Worm (Caenorhabditis elegans) whole organism, young adult: ENCODE data around the gene avr-15.

Experiments
- B0035.1 ChIP-seq: sonication (generic microtip); optimal IDR thresholded peaks from 2 replicates; lab custom pipeline; 2016; ENCODE audit warnings: missing genetic modification characterization, mild to moderate bottlenecking, missing compliant biosample characterization, missing genotype, missing genetic modification reagents
- B0261.1 ChIP-seq: sonication (generic microtip); optimal IDR thresholded peaks from 2 replicates; lab custom pipeline; 2016; ENCODE audit warnings: mild to moderate bottlenecking, missing genetic modification characterization, moderate library complexity, missing compliant biosample characterization
- B0336.3 ChIP-seq: fragments of 200-800 bp; sonication (Bioruptor generic); IDR thresholded peaks from 2 replicates; pipeline ENCODE4 v1.3.6; 2022; ENCODE audit warnings: missing genetic modification characterization, missing compliant biosample characterization
- C17E4.6 ChIP-seq: fragments of 200-800 bp; sonication (Bioruptor generic); IDR thresholded peaks from 2 replicates; pipeline ENCODE4 v1.3.6; 2022; ENCODE audit warnings: missing genetic modification reagents, missing genetic modification characterization, missing compliant biosample characterization
- D2030.7 ChIP-seq: fragments of 200-800 bp; sonication (Bioruptor generic); IDR thresholded peaks from 2 replicates; pipeline ENCODE4 v1.3.6; 2022; ENCODE audit warnings: missing genetic modification reagents, missing genetic modification characterization, missing compliant biosample characterization
- F37B4.10 ChIP-seq: fragments of 200-800 bp; sonication (Bioruptor generic); IDR thresholded peaks from 2 replicates; pipeline ENCODE4 v1.3.6; 2022; ENCODE audit warnings: missing genetic modification characterization, missing compliant biosample characterization
- F39B2.1 ChIP-seq: fragments of 200-800 bp; sonication (Bioruptor generic); IDR thresholded peaks from 2 replicates; pipeline ENCODE4 v1.3.6; 2022; ENCODE audit warnings: missing genetic modification reagents, missing genetic modification characterization, missing compliant biosample characterization
- F55B11.4 ChIP-seq: sonication (generic microtip); optimal IDR thresholded peaks from 2 replicates; lab custom pipeline; 2016; ENCODE audit warnings: missing compliant biosample characterization, missing genetic modification characterization, borderline replicate concordance; ENCODE audit not compliant: insufficient read depth
- K11D2.4 ChIP-seq: fragments of 200-800 bp; sonication (Bioruptor generic); IDR thresholded peaks from 2 replicates; pipeline ENCODE4 v1.3.6; 2022; ENCODE audit warnings: missing genetic modification reagents, missing genetic modification characterization, missing compliant biosample characterization
- Y56A3A.18 ChIP-seq: fragments of 200-800 bp; sonication (Bioruptor generic); IDR thresholded peaks from 2 replicates; pipeline ENCODE4 v1.3.6; 2022; ENCODE audit warnings: missing genetic modification reagents, missing genetic modification characterization, missing compliant biosample characterization
- Y67H2A.10 ChIP-seq: fragments of 200-800 bp; sonication (Bioruptor generic); conservative IDR thresholded peaks from 2 replicates; pipeline ENCODE4 v1.3.6; 2022; ENCODE audit warnings: missing genetic modification reagents, missing genetic modification characterization, missing compliant biosample characterization
- aptf-2 ChIP-seq: fragments of 200-800 bp; sonication (Bioruptor generic); conservative IDR thresholded peaks from 2 replicates; pipeline ENCODE4 v1.3.6; 2022; ENCODE audit warnings: missing genetic modification reagents, missing genetic modification characterization, missing compliant biosample characterization
- aptf-3 ChIP-seq: fragments of 200-800 bp; sonication (Bioruptor generic); IDR thresholded peaks from 2 replicates; pipeline ENCODE4 v1.3.6; 2022; ENCODE audit warnings: missing genetic modification characterization, missing compliant biosample characterization
- attf-3 ChIP-seq: fragments of 200-800 bp; sonication (Bioruptor generic); conservative IDR thresholded peaks from 2 replicates; pipeline ENCODE4 v1.3.6; 2022; ENCODE audit warnings: missing genetic modification reagents, missing genetic modification characterization, missing compliant biosample characterization
- ceh-58 ChIP-seq: fragments of 200-800 bp; sonication (Bioruptor generic); IDR thresholded peaks from 2 replicates; pipeline ENCODE4 v1.3.6; 2022; ENCODE audit warnings: missing genetic modification characterization, missing compliant biosample characterization
- chd-7 ChIP-seq: sonication (generic microtip); optimal IDR thresholded peaks from 2 replicates; lab custom pipeline; 2016; ENCODE audit warnings: mild to moderate bottlenecking, missing genetic modification characterization, moderate library complexity, missing compliant biosample characterization
- die-1 ChIP-seq: sonication (generic microtip); optimal IDR thresholded peaks from 2 replicates; lab custom pipeline; 2016; ENCODE audit warnings: missing genotype, mild to moderate bottlenecking, missing genetic modification characterization, missing compliant biosample characterization
- dpl-1 ChIP-seq: fragments of 150-350 bp; optimal IDR thresholded peaks from 2 replicates; lab custom pipeline; 2014; ENCODE audit warnings: missing biosample characterization, missing genetic modification reagents, missing genetic modification characterization
- egl-18 ChIP-seq: fragments of 200-800 bp; sonication (Bioruptor generic); IDR thresholded peaks from 2 replicates; pipeline ENCODE4 v1.3.6; 2022; ENCODE audit warnings: missing genetic modification reagents, missing genetic modification characterization, missing compliant biosample characterization
- egrh-3 ChIP-seq: fragments of 200-800 bp; sonication (Bioruptor generic); IDR thresholded peaks from 2 replicates; pipeline ENCODE4 v1.3.6; 2022; ENCODE audit warnings: missing genetic modification reagents, missing genetic modification characterization, missing compliant biosample characterization
- ets-4 ChIP-seq: fragments of 200-800 bp; sonication (Bioruptor generic); optimal IDR thresholded peaks from 2 replicates; lab custom pipeline; 2018; ENCODE audit warnings: mild to moderate bottlenecking, missing genetic modification characterization, missing compliant biosample characterization
- hlh-12 ChIP-seq: sonication (generic microtip); optimal IDR thresholded peaks from 2 replicates; lab custom pipeline; 2016; ENCODE audit warnings: missing genetic modification characterization, missing compliant biosample characterization
- hmg-1.2 ChIP-seq: fragments of 200-800 bp; sonication (Bioruptor generic); IDR thresholded peaks from 2 replicates; pipeline ENCODE4 v1.3.6; 2022; ENCODE audit warnings: missing genetic modification reagents, missing genetic modification characterization, missing compliant biosample characterization
- hsf-1 ChIP-seq: fragments of 200-800 bp; sonication (Bioruptor generic); IDR thresholded peaks from 2 replicates; pipeline ENCODE4 v1.3.6; 2022; ENCODE audit warnings: missing genetic modification reagents, missing genetic modification characterization, missing compliant biosample characterization
- lin-35 ChIP-seq, 3 experiments: fragments of 150-350 bp in 2 of 3; sonication (generic microtip) in 1 of 3; optimal IDR thresholded peaks; 2 replicates each; lab custom pipeline; 2014 to 2018; ENCODE audit warnings: missing biosample characterization in 3 of 3, missing genetic modification characterization in 3 of 3, missing genetic modification reagents in 3 of 3
- mcd-1 ChIP-seq: fragments of 200-800 bp; sonication (Bioruptor generic); IDR thresholded peaks from 2 replicates; pipeline ENCODE4 v1.3.6; 2022; ENCODE audit warnings: missing genetic modification reagents, missing genetic modification characterization, missing compliant biosample characterization
- nfya-1 ChIP-seq: sonication (generic microtip); optimal IDR thresholded peaks from 2 replicates; lab custom pipeline; 2017; ENCODE audit warnings: antibody characterized with exemption, missing compliant biosample characterization, missing genetic modification characterization, borderline replicate concordance; ENCODE audit not compliant: insufficient read depth
- nhr-120 ChIP-seq: fragments of 200-800 bp; sonication (Bioruptor generic); IDR thresholded peaks from 2 replicates; pipeline ENCODE4 v1.3.6; 2022; ENCODE audit warnings: missing genetic modification characterization, missing compliant biosample characterization
- pbrm-1 ChIP-seq: fragments of 200-800 bp; sonication (Bioruptor generic); IDR thresholded peaks from 2 replicates; pipeline ENCODE4 v1.3.6; 2022; ENCODE audit warnings: missing genetic modification reagents, missing genetic modification characterization, missing compliant biosample characterization
- pha-4 ChIP-seq: fragments of 150-350 bp; sonication (generic microtip); optimal IDR thresholded peaks from 2 replicates; lab custom pipeline; 2014; ENCODE audit warnings: missing biosample characterization, missing genetic modification reagents, missing genetic modification characterization
- repo-1 ChIP-seq: sonication (generic microtip); optimal IDR thresholded peaks from 2 replicates; lab custom pipeline; 2017; ENCODE audit warnings: mild to moderate bottlenecking, missing genetic modification characterization, missing compliant biosample characterization
- rpc-1 ChIP-seq, 2 experiments: fragments of 150-350 bp in 1 of 2; sonication (generic microtip) in 1 of 2; optimal IDR thresholded peaks; 2 replicates each; lab custom pipeline; 2014 to 2018; ENCODE audit warnings: missing biosample characterization in 1 of 2, missing genetic modification characterization in 1 of 2, missing genetic modification reagents in 1 of 2, missing genotype in 1 of 2
- sptf-2 ChIP-seq: fragments of 200-800 bp; sonication (Bioruptor generic); optimal IDR thresholded peaks from 2 replicates; lab custom pipeline; 2018; ENCODE audit warnings: mild to moderate bottlenecking, missing genetic modification characterization, missing compliant biosample characterization
- tbx-9 ChIP-seq: sonication (generic microtip); optimal IDR thresholded peaks from 2 replicates; lab custom pipeline; 2016; ENCODE audit warnings: borderline replicate concordance, missing genetic modification characterization, inconsistent platforms, missing compliant biosample characterization
- tlf-1 ChIP-seq: fragments of 200-800 bp; sonication (Bioruptor generic); optimal IDR thresholded peaks from 2 replicates; lab custom pipeline; 2018; ENCODE audit warnings: mild to moderate bottlenecking, missing genetic modification characterization, missing compliant biosample characterization
- xnd-1 ChIP-seq: sonication (generic microtip); optimal IDR thresholded peaks from 2 replicates; lab custom pipeline; 2016; ENCODE audit warnings: missing genotype, missing genetic modification reagents, missing genetic modification characterization, missing compliant biosample characterization
- zim-3 ChIP-seq: sonication (generic microtip); optimal IDR thresholded peaks from 2 replicates; lab custom pipeline; 2017; ENCODE audit warnings: mild to moderate bottlenecking, missing genetic modification characterization, moderate library complexity, missing compliant biosample characterization
- ztf-22 ChIP-seq: fragments of 200-800 bp; sonication (Bioruptor generic); optimal IDR thresholded peaks from 2 replicates; lab custom pipeline; 2018; ENCODE audit warnings: mild to moderate bottlenecking, missing genetic modification characterization, moderate library complexity, missing compliant biosample characterization
- ztf-25 ChIP-seq: fragments of 200-800 bp; sonication (Bioruptor generic); IDR thresholded peaks from 2 replicates; pipeline ENCODE4 v1.3.6; 2022; ENCODE audit warnings: missing genetic modification reagents, missing genetic modification characterization, missing compliant biosample characterization
- ztf-3 ChIP-seq: fragments of 200-800 bp; sonication (Bioruptor generic); optimal IDR thresholded peaks from 2 replicates; lab custom pipeline; 2018; ENCODE audit warnings: mild to moderate bottlenecking, missing genetic modification characterization, missing compliant biosample characterization

The avr-15 gene

ce11 chrV:13527236-13527635, 15.7 kb upstream of the avr-15 start:
- TF ChIP-seq attf-3 (GFP tag; lab: Robert Waterston, UW), result peak; percentile 86
- TF ChIP-seq, all 124 proteins: peak for 1; not testable (repeated sequence) for 123

- TF ChIP-seq hlh-12, result no peak
- no peak for TF ChIP-seq tlf-1 (GFP tag; lab: Kevin White, UChicago)
- TF ChIP-seq F39B2.1 (GFP tag; lab: Robert Waterston, UW), result no peak
- no peak for TF ChIP-seq F37B4.10 (GFP tag; lab: Robert Waterston, UW)
- TF ChIP-seq zim-3 (tag; lab: Kevin White, UChicago), result no peak
- TF ChIP-seq ztf-22, result no peak
- no peak for TF ChIP-seq nhr-120 (GFP tag; lab: Robert Waterston, UW)
- no peak for TF ChIP-seq pha-4
- TF ChIP-seq sptf-2 (GFP tag; lab: Kevin White, UChicago), result no peak
- TF ChIP-seq lin-35 (GFP tag; optimal IDR thresholded peaks at IDR 0.05; lab: Kevin White, UChicago), result no peak
- no peak for TF ChIP-seq D2030.7 (GFP tag; lab: Robert Waterston, UW)
- no peak for TF ChIP-seq ets-4 (GFP tag; lab: Kevin White, UChicago)
- TF ChIP-seq F55B11.4 (tag; lab: Kevin White, UChicago), result no peak
- no peak for TF ChIP-seq dpl-1 (GFP tag; lab: Kevin White, UChicago)
- TF ChIP-seq B0261.1 (tag; lab: Kevin White, UChicago), result no peak
- TF ChIP-seq ztf-25 (GFP tag; lab: Robert Waterston, UW), result no peak
- TF ChIP-seq rpc-1 (optimal IDR thresholded peaks at IDR 0.05; lab: Kevin White, UChicago), result no peak
- no peak for TF ChIP-seq rpc-1 (tag; optimal IDR thresholded peaks at IDR 0.05; lab: Kevin White, UChicago)
- no peak for TF ChIP-seq tbx-9
- TF ChIP-seq ztf-3 (GFP tag; lab: Kevin White, UChicago), result no peak
These were observed 11.7 kb upstream of the avr-15 start, which contains the start of gene R11G10.3 for ce11 chrV:13523194-13523593. TSS of gene R11G10.3 (plus strand) at chrV:13523494.

- TF ChIP-seq Y67H2A.10 (no peak), C17E4.6 (GFP tag; lab: Robert Waterston, UW) (no peak), nfya-1 (no peak), egrh-3 (GFP tag; lab: Robert Waterston, UW) (no peak), repo-1 (tag; lab: Kevin White, UChicago) (no peak), hmg-1.2 (GFP tag; lab: Robert Waterston, UW) (no peak), K11D2.4 (GFP tag; lab: Robert Waterston, UW) (no peak)
These were observed 3.6 kb upstream of the avr-15 start, which contains the start of gene semi-1 for ce11 chrV:13515115-13515514. TSS of gene semi-1 (minus strand) at chrV:13515215.

ce11 chrV:13512515-13512914, 997 bp upstream of the avr-15 start:
- TF ChIP-seq B0035.1 (tag; lab: Kevin White, UChicago) (no peak), B0336.3 (GFP tag; lab: Robert Waterston, UW) (no peak), xnd-1 (no peak), chd-7 (tag; lab: Kevin White, UChicago) (no peak), aptf-3 (GFP tag; lab: Robert Waterston, UW) (no peak), egl-18 (GFP tag; lab: Robert Waterston, UW) (no peak), F39B2.1 (GFP tag; lab: Robert Waterston, UW) (no peak), die-1 (tag; lab: Kevin White, UChicago) (no peak), hsf-1 (GFP tag; lab: Robert Waterston, UW) (no peak), pbrm-1 (GFP tag; lab: Robert Waterston, UW) (no peak), mcd-1 (GFP tag; lab: Robert Waterston, UW) (no peak), F37B4.10 (GFP tag; lab: Robert Waterston, UW) (no peak), aptf-2 (GFP tag; lab: Robert Waterston, UW) (no peak), ceh-58 (GFP tag; lab: Robert Waterston, UW) (no peak), Y56A3A.18 (GFP tag; lab: Robert Waterston, UW) (no peak)
